Fruit fly (Drosophila melanogaster): Measurements from ENCODE around the gene Mst87F.

Gene Mst87F

DNA sequence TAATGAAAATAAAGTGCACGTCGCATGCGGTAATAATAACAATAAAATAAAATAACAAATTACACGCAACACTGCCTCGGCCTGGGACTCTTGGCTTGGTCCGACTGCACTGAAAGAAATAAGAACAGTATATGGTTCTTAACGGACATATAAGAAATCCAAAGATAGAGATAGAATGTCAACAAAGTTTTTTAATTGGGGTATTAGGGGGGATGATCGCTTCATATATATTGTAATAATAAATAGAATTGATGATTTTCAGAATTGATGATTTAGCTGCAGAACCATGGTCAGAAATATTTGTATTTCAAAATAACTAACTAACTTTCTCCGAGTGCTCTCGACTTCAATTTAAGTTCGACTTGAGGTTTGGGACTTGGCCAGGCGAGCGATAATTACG lies 31.7 kb downstream of the Mst87F start (continued):
- TF ChIP-seq Gsc (GFP tag; IDR thresholded peaks at IDR 0.05) (no peak), sna (GFP tag; IDR thresholded peaks at IDR 0.05; ENCODE audit: partially characterized antibody) (no peak), H2.0 (GFP tag; IDR thresholded peaks at IDR 0.05) (no peak), CG12769 (tag; optimal IDR thresholded peaks at IDR 0.05) (no peak), knrl (GFP tag; IDR thresholded peaks at IDR 0.05; ENCODE audit: partially characterized antibody) (no peak), Hr78 (GFP tag; optimal IDR thresholded peaks at IDR 0.05) (no peak), h (optimal IDR thresholded peaks at IDR 0.05) (no peak), CG11696 (GFP tag; IDR thresholded peaks at IDR 0.05) (no peak), lov (optimal IDR thresholded peaks at IDR 0.05) (no peak), lov (GFP tag; IDR thresholded peaks at IDR 0.05) (no peak), CG12155 (GFP tag; optimal IDR thresholded peaks at IDR 0.05) (no peak), Optix (GFP tag; IDR thresholded peaks at IDR 0.05) (no peak), NK7.1 (GFP tag; optimal IDR thresholded peaks at IDR 0.05) (no peak), Poxn (GFP tag; IDR thresholded peaks at IDR 0.05) (no peak), CG13624 (GFP tag; optimal IDR thresholded peaks at IDR 0.05) (no peak), disco-r (GFP tag; optimal IDR thresholded peaks at IDR 0.05) (no peak), gce (GFP tag; IDR thresholded peaks at IDR 0.05) (no peak), CG11398 (GFP tag; optimal IDR thresholded peaks at IDR 0.05) (no peak), pan (optimal IDR thresholded peaks at IDR 0.05) (no peak), pan (GFP tag; optimal IDR thresholded peaks at IDR 0.05 in 1 of 2, IDR thresholded peaks at IDR 0.05 in 1 of 2) (no peak), HLHmδ (GFP tag; optimal IDR thresholded peaks at IDR 0.05) (no peak), Hr39 (optimal IDR thresholded peaks at IDR 0.05) (no peak), ara (GFP tag; IDR thresholded peaks at IDR 0.05) (no peak), insv (GFP tag; optimal IDR thresholded peaks at IDR 0.05) (no peak), al (GFP tag; IDR thresholded peaks at IDR 0.05) (no peak), MESR4 (GFP tag; optimal IDR thresholded peaks at IDR 0.05) (no peak), CG18262 (tag; optimal IDR thresholded peaks at IDR 0.05) (peak; percentile 69), CG1832 (GFP tag; optimal IDR thresholded peaks at IDR 0.05) (no peak), CG32767 (GFP tag; IDR thresholded peaks at IDR 0.05) (no peak), CG3407 (GFP tag; optimal IDR thresholded peaks at IDR 0.05) (no peak), Drgx (GFP tag; IDR thresholded peaks at IDR 0.05) (peak; percentile 40), crc (GFP tag; optimal IDR thresholded peaks at IDR 0.05) (no peak), NC2β (GFP tag; optimal IDR thresholded peaks at IDR 0.05) (no peak), CG14441 (GFP tag; IDR thresholded peaks at IDR 0.05) (no peak), tna (GFP tag; IDR thresholded peaks at IDR 0.05; ENCODE audit: partially characterized antibody) (no peak), inv (GFP tag; IDR thresholded peaks at IDR 0.05; ENCODE audit: partially characterized antibody) (no peak), CG6654 (GFP tag; optimal IDR thresholded peaks at IDR 0.05) (no peak), Lim3 (GFP tag; IDR thresholded peaks at IDR 0.05) (no peak), CG8281 (tag; optimal IDR thresholded peaks at IDR 0.05) (no peak), sr (GFP tag; IDR thresholded peaks at IDR 0.05) (no peak), ap (GFP tag; IDR thresholded peaks at IDR 0.05) (no peak), Deaf1 (tag; optimal IDR thresholded peaks at IDR 0.05) (no peak), ash1 (GFP tag; optimal IDR thresholded peaks at IDR 0.05) (no peak), en (GFP tag; optimal IDR thresholded peaks at IDR 0.05) (no peak), esg (GFP tag; conservative IDR thresholded peaks at IDR 0.05) (no peak), dm (GFP tag; optimal IDR thresholded peaks at IDR 0.05) (no peak), Bteb2 (GFP tag; optimal IDR thresholded peaks at IDR 0.05) (no peak), lilli (GFP tag; optimal IDR thresholded peaks at IDR 0.05) (no peak), CG9215 (GFP tag; IDR thresholded peaks at IDR 0.05) (no peak), aop (GFP tag; IDR thresholded peaks at IDR 0.05) (no peak), phol (tag; optimal IDR thresholded peaks at IDR 0.05) (peak; percentile 57), mld (GFP tag; IDR thresholded peaks at IDR 0.05; ENCODE audit: partially characterized antibody) (no peak), z (GFP tag; IDR thresholded peaks at IDR 0.05) (no peak), CG10462 (GFP tag; optimal IDR thresholded peaks at IDR 0.05) (no peak)
